Worm (Caenorhabditis elegans): ENCODE data around the gene T27C5.12.
"Not testable (repeated sequence)": the region's sequence is repeated elsewhere in the genome, so short reads cannot be mapped to it uniquely, and the experiment has no call there.

The T27C5.12 gene

ce11 chrV:17458069-17458468 is 43.0 kb downstream of the T27C5.12 start, which contains the start of gene str-200:
TSS of gene str-200 (minus strand) at chrV:17458169.
- TF ChIP-seq W03F9.2 (tag; optimal IDR thresholded peaks at IDR 0.05) = no peak
- no peak for TF ChIP-seq dao-5 (tag; optimal IDR thresholded peaks at IDR 0.05)
- TF ChIP-seq him-1 (tag; optimal IDR thresholded peaks at IDR 0.05) = no peak

- TF ChIP-seq dao-5 (tag; optimal IDR thresholded peaks at IDR 0.05) (no peak), him-1 (tag; optimal IDR thresholded peaks at IDR 0.05) (no peak), W03F9.2 (tag; optimal IDR thresholded peaks at IDR 0.05) (no peak)
These were observed 45.0 kb downstream of the T27C5.12 start, which contains the start of gene srz-48 for ce11 chrV:17460061-17460460. TSS of gene srz-48 (minus strand) at chrV:17460161.

ce11 chrV:17464278-17464677 is 49.2 kb downstream of the T27C5.12 start, which contains the start of gene F20E11.7:
TSS of gene F20E11.7 (plus strand) at chrV:17464578.
- TF ChIP-seq him-1, W03F9.2, dao-5 (tag; optimal IDR thresholded peaks at IDR 0.05): not testable (repeated sequence)

Data from whole organism, L4/young adult.